Worm (Caenorhabditis elegans) whole organism, mixed stage, embryonic: Measurements from ENCODE around the gene M28.8.

Experiments used
- cnd-1 ChIP-seq: fragments of 200-800 bp; sonication (Bioruptor generic); optimal IDR thresholded peaks from 2 replicates; lab custom pipeline; 2018; ENCODE audit warnings: mild to moderate bottlenecking, missing genetic modification characterization, missing compliant biosample characterization
- nhr-12 ChIP-seq: fragments of 150-350 bp; optimal IDR thresholded peaks from 2 replicates; lab custom pipeline; 2014; ENCODE audit warnings: missing biosample characterization, missing genetic modification characterization
- pha-4 ChIP-seq: fragments of 150-350 bp; optimal IDR thresholded peaks from 2 replicates; lab custom pipeline; 2018; ENCODE audit warnings: missing biosample characterization, missing genetic modification reagents, missing genetic modification characterization
- unc-39 ChIP-seq: fragments of 150-350 bp; optimal IDR thresholded peaks from 2 replicates; lab custom pipeline; 2014; ENCODE audit warnings: missing biosample characterization, missing genetic modification characterization
- ztf-11 ChIP-seq: fragments of 150-350 bp; optimal IDR thresholded peaks from 2 replicates; lab custom pipeline; 2014; ENCODE audit warnings: missing biosample characterization, missing genetic modification characterization

ce11 chrII:10680614-10681013 is 52.6 kb downstream of the M28.8 start:
- no peak for TF ChIP-seq ztf-11 (tag; lab: Kevin White, UChicago)
- no peak for TF ChIP-seq unc-39 (tag; lab: Kevin White, UChicago)
- TF ChIP-seq cnd-1, result no peak
- TF ChIP-seq nhr-12 (tag; lab: Kevin White, UChicago), result no peak
- TF ChIP-seq pha-4 (tag; lab: Kevin White, UChicago), result no peak
